Worm (Caenorhabditis elegans) whole organism, early embryonic: ENCODE data around the gene K07C11.10.

Experiments used
- pes-1 ChIP-seq: fragments of 200-800 bp; sonication (Bioruptor generic); IDR thresholded peaks from 2 replicates; pipeline ENCODE4 v1.3.6; 2022; ENCODE audit warnings: missing genetic modification reagents, missing genetic modification characterization, missing compliant biosample characterization
- tra-4 ChIP-seq: sonication (generic microtip); optimal IDR thresholded peaks from 2 replicates; lab custom pipeline; 2017; ENCODE audit warnings: missing genetic modification characterization, missing compliant biosample characterization

DNA sequence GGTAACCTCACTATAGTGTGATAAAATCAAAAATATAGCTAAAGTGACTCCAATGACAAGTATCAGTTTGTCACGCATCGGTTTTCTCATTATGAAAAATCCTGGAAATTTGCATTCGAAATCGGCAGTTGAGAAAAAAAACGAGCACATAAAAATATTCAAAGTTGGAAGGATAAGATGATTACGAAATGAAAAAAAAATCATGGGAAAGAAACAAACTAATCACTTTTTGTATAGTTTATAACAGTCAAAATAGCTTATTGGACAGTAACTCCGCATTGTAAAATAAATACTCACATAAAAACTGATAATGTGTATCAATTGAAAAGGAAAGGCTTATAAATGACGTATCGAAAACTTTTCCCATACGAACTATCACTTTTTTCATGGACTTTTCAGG lies 16.1 kb upstream of the K07C11.10 start, which contains the start of gene C16D9.4:
- no peak for TF ChIP-seq pes-1 (GFP tag; lab: Robert Waterston, UW)
- TF ChIP-seq tra-4 (tag; lab: Kevin White, UChicago) = no peak
